Worm (Caenorhabditis elegans) whole organism, young adult: ENCODE measurements around the gene mgl-1.

Experiments
- B0336.3 ChIP-seq: fragments of 200-800 bp; sonication (Bioruptor generic); IDR thresholded peaks from 2 replicates; pipeline ENCODE4 v1.3.6; 2022; ENCODE audit warnings: missing genetic modification characterization, missing compliant biosample characterization
- D2030.7 ChIP-seq: fragments of 200-800 bp; sonication (Bioruptor generic); IDR thresholded peaks from 2 replicates; pipeline ENCODE4 v1.3.6; 2022; ENCODE audit warnings: missing genetic modification reagents, missing genetic modification characterization, missing compliant biosample characterization
- F22D6.2 ChIP-seq: sonication (generic microtip); optimal IDR thresholded peaks from 2 replicates; lab custom pipeline; 2016; ENCODE audit warnings: mild to moderate bottlenecking, missing genetic modification characterization, missing compliant biosample characterization
- F33H1.4 ChIP-seq: fragments of 200-800 bp; sonication (Bioruptor generic); IDR thresholded peaks from 2 replicates; pipeline ENCODE4 v1.3.6; 2022; ENCODE audit warnings: missing genetic modification reagents, missing genetic modification characterization, missing compliant biosample characterization
- F39B2.1 ChIP-seq: fragments of 200-800 bp; sonication (Bioruptor generic); IDR thresholded peaks from 2 replicates; pipeline ENCODE4 v1.3.6; 2022; ENCODE audit warnings: missing genetic modification reagents, missing genetic modification characterization, missing compliant biosample characterization
- K12H6.12 ChIP-seq: fragments of 200-800 bp; sonication (Bioruptor generic); optimal IDR thresholded peaks from 2 replicates; lab custom pipeline; 2018; ENCODE audit warnings: mild to moderate bottlenecking, missing genetic modification characterization, missing compliant biosample characterization
- ama-1 ChIP-seq, 3 experiments: fragments of 150-350 bp in 1 of 3; sonication (generic microtip) in 2 of 3; optimal IDR thresholded peaks; 2 replicates each; lab custom pipeline; 2014 to 2018; ENCODE audit warnings: missing biosample characterization in 2 of 3, missing genetic modification characterization in 2 of 3, missing genetic modification reagents in 2 of 3
- athp-1 ChIP-seq: sonication (generic microtip); optimal IDR thresholded peaks from 2 replicates; lab custom pipeline; 2017; ENCODE audit warnings: mild to moderate bottlenecking, missing genetic modification characterization, missing compliant biosample characterization
- attf-6 ChIP-seq: fragments of 200-800 bp; sonication (Bioruptor generic); IDR thresholded peaks from 2 replicates; pipeline ENCODE4 v1.3.6; 2022; ENCODE audit warnings: missing genetic modification reagents, missing genetic modification characterization, missing compliant biosample characterization
- bed-1 ChIP-seq: fragments of 200-800 bp; sonication (Bioruptor generic); IDR thresholded peaks from 2 replicates; pipeline ENCODE4 v1.3.6; 2022; ENCODE audit warnings: missing genetic modification reagents, missing genetic modification characterization, missing compliant biosample characterization
- cebp-2 ChIP-seq: fragments of 200-800 bp; sonication (Bioruptor generic); IDR thresholded peaks from 2 replicates; pipeline ENCODE4 v1.3.6; 2022; ENCODE audit warnings: missing genetic modification characterization, missing compliant biosample characterization
- egrh-3 ChIP-seq: fragments of 200-800 bp; sonication (Bioruptor generic); IDR thresholded peaks from 2 replicates; pipeline ENCODE4 v1.3.6; 2022; ENCODE audit warnings: missing genetic modification reagents, missing genetic modification characterization, missing compliant biosample characterization
- him-1 ChIP-seq: sonication (generic microtip); optimal IDR thresholded peaks from 2 replicates; lab custom pipeline; 2016; ENCODE audit warnings: missing genotype, missing genetic modification reagents, missing genetic modification characterization, missing compliant biosample characterization
- hmg-1.2 ChIP-seq: fragments of 200-800 bp; sonication (Bioruptor generic); IDR thresholded peaks from 2 replicates; pipeline ENCODE4 v1.3.6; 2022; ENCODE audit warnings: missing genetic modification reagents, missing genetic modification characterization, missing compliant biosample characterization
- hsf-1 ChIP-seq: fragments of 200-800 bp; sonication (Bioruptor generic); IDR thresholded peaks from 2 replicates; pipeline ENCODE4 v1.3.6; 2022; ENCODE audit warnings: missing genetic modification reagents, missing genetic modification characterization, missing compliant biosample characterization
- lag-1 ChIP-seq: fragments of 200-800 bp; sonication (Bioruptor generic); IDR thresholded peaks from 2 replicates; pipeline ENCODE4 v1.3.6; 2022; ENCODE audit warnings: missing genetic modification reagents, missing genetic modification characterization, missing compliant biosample characterization
- let-607 ChIP-seq, 2 experiments: fragments of 200-800 bp in 1 of 2; sonication (Bioruptor generic) in 1 of 2; sonication (generic microtip) in 1 of 2; optimal IDR thresholded peaks; 2 replicates each; lab custom pipeline; 2016 to 2018; ENCODE audit warnings: mild to moderate bottlenecking in 2 of 2, missing compliant biosample characterization in 2 of 2, missing genetic modification characterization in 2 of 2, moderate library complexity in 2 of 2, missing genotype in 1 of 2
- lin-40 ChIP-seq: sonication (generic microtip); optimal IDR thresholded peaks from 2 replicates; lab custom pipeline; 2016; ENCODE audit warnings: missing genetic modification characterization, mild to moderate bottlenecking, missing compliant biosample characterization, missing genotype, missing genetic modification reagents
- lin-54 ChIP-seq: fragments of 200-800 bp; sonication (Bioruptor generic); optimal IDR thresholded peaks from 2 replicates; lab custom pipeline; 2018; ENCODE audit warnings: mild to moderate bottlenecking, missing genetic modification characterization, missing compliant biosample characterization
- mes-4 ChIP-seq: sonication (generic microtip); optimal IDR thresholded peaks from 2 replicates; lab custom pipeline; 2016; ENCODE audit warnings: missing genotype, missing genetic modification characterization, missing compliant biosample characterization
- mxl-1 ChIP-seq: sonication (generic microtip); optimal IDR thresholded peaks from 2 replicates; lab custom pipeline; 2016; ENCODE audit warnings: missing genetic modification characterization, missing compliant biosample characterization
- nhr-120 ChIP-seq: fragments of 200-800 bp; sonication (Bioruptor generic); IDR thresholded peaks from 2 replicates; pipeline ENCODE4 v1.3.6; 2022; ENCODE audit warnings: missing genetic modification characterization, missing compliant biosample characterization
- nhr-179 ChIP-seq: sonication (generic microtip); optimal IDR thresholded peaks from 2 replicates; lab custom pipeline; 2016; ENCODE audit warnings: mild to moderate bottlenecking, missing genetic modification characterization, missing compliant biosample characterization
- nhr-27 ChIP-seq: fragments of 200-800 bp; sonication (Bioruptor generic); optimal IDR thresholded peaks from 2 replicates; lab custom pipeline; 2018; ENCODE audit warnings: mild to moderate bottlenecking, missing genetic modification characterization, moderate library complexity, missing compliant biosample characterization
- nhr-80 ChIP-seq: sonication (generic microtip); optimal IDR thresholded peaks from 2 replicates; lab custom pipeline; 2016; ENCODE audit warnings: missing genetic modification characterization, missing compliant biosample characterization
- pbrm-1 ChIP-seq: fragments of 200-800 bp; sonication (Bioruptor generic); IDR thresholded peaks from 2 replicates; pipeline ENCODE4 v1.3.6; 2022; ENCODE audit warnings: missing genetic modification reagents, missing genetic modification characterization, missing compliant biosample characterization
- pha-4 ChIP-seq: fragments of 150-350 bp; sonication (generic microtip); optimal IDR thresholded peaks from 2 replicates; lab custom pipeline; 2014; ENCODE audit warnings: missing biosample characterization, missing genetic modification reagents, missing genetic modification characterization
- snpc-3.4 ChIP-seq: sonication (generic microtip); optimal IDR thresholded peaks from 2 replicates; lab custom pipeline; 2017; ENCODE audit warnings: missing genetic modification characterization, mild to moderate bottlenecking, missing compliant biosample characterization, antibody characterized with exemption, moderate library complexity, missing genotype, missing genetic modification reagents
- snpc-4 ChIP-seq, 5 experiments: fragments of 150-350 bp in 1 of 5; sonication (generic microtip) in 4 of 5; optimal IDR thresholded peaks; 2 replicates each; lab custom pipeline; 2014 to 2018; ENCODE audit warnings: missing genetic modification characterization in 5 of 5, missing biosample characterization in 3 of 5, antibody characterized with exemption in 2 of 5, mild to moderate bottlenecking in 2 of 5, missing compliant biosample characterization in 2 of 5, missing genotype in 2 of 5, moderate library complexity in 2 of 5, missing genetic modification reagents in 1 of 5
- ztf-26 ChIP-seq: sonication (generic microtip); optimal IDR thresholded peaks from 2 replicates; lab custom pipeline; 2017; ENCODE audit warnings: missing genetic modification characterization, missing compliant biosample characterization

Gene mgl-1

ce11 chrX:9997344-9997743 lies 21.2 kb upstream of the mgl-1 start:
- TF ChIP-seq nhr-80 (tag; lab: Kevin White, UChicago), result peak; percentile 61
- TF ChIP-seq cebp-2, result no peak

DNA sequence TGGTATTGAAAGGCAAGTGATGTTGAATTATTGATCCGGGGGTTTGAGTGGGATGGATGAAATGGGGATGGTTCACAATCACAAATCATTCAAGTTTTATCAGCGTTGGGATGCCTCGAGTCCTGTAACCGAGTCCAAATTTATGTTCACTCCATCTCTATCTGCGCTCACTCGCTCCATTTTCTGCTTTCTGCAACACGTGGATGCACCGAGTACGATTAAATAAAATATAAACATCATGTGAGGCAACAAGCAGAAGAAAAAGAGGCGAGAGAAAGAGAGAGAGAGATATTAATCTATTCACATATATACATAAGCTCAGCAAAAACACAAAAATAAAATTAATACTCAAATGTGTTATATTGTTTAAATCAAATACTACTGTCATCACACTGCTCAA lies 17.0 kb upstream of the mgl-1 start:
- no peak for TF ChIP-seq lin-40
- TF ChIP-seq pbrm-1 (GFP tag; lab: Robert Waterston, UW), result no peak
- TF ChIP-seq nhr-27 (tag; lab: Kevin White, UChicago), result no peak
- TF ChIP-seq cebp-2, result no peak
- no peak for TF ChIP-seq mes-4 (tag; lab: Kevin White, UChicago)

DNA sequence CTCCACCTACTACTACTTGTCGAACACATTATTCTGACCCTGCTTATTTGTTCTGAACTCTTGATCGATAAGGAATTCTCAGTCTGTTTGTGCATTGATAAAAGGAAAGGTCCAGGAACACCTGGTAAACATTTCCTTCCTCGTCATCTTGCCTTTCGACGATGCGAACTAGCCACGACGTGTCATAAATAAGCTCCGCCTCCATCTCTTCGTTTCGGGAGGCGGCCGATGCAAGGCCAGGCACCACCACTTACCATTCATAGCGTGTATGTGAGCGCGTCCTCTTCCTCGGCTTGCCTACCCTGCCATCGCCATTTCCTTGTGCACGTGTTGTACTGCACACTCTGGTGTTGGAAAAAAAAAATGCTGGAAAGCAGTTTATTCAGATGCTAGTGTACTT lies 12.8 kb upstream of the mgl-1 start:
- TF ChIP-seq snpc-4 (GFP tag; optimal IDR thresholded peaks at IDR 0.05; lab: Kevin White, UChicago) (no peak), snpc-4 (tag; optimal IDR thresholded peaks at IDR 0.05; lab: Kevin White, UChicago) (peak in 2 of 4 experiments; percentile 63 to 71), hsf-1 (GFP tag; lab: Robert Waterston, UW) (no peak), mxl-1 (tag; lab: Kevin White, UChicago) (no peak)

DNA sequence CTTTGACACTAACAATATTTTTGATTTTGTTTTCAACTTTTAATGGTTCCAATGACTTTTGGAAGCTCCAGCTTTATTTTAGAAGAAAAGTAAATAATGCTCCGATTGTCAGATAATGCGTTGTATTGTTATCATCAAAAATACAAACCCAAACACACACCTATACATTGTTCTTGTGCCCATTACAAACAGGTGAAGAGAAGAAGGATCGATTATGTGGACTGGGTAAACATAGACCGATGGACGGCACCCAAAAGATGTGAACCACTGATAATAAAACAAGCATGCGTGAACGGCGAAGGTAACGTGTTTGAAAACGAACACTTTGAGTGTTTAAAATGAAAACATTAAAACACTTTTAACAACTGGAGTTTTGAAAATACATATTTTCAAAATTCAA lies 11.1 kb upstream of the mgl-1 start:
- no peak for TF ChIP-seq attf-6
- no peak for TF ChIP-seq him-1 (tag; lab: Kevin White, UChicago)
- TF ChIP-seq B0336.3 (GFP tag; lab: Robert Waterston, UW), result no peak
- no peak for TF ChIP-seq let-607 (tag; optimal IDR thresholded peaks at IDR 0.05; lab: Kevin White, UChicago)
- no peak for TF ChIP-seq D2030.7 (GFP tag; lab: Robert Waterston, UW)
- no peak for TF ChIP-seq ztf-26
- TF ChIP-seq lin-54 (GFP tag; lab: Kevin White, UChicago), result no peak
- no peak for TF ChIP-seq bed-1 (GFP tag; lab: Robert Waterston, UW)
- no peak for TF ChIP-seq lag-1 (GFP tag; lab: Robert Waterston, UW)
- no peak for TF ChIP-seq snpc-3.4
- TF ChIP-seq mes-4 (tag; lab: Kevin White, UChicago), result no peak
- TF ChIP-seq nhr-80 (tag; lab: Kevin White, UChicago), result no peak
- TF ChIP-seq egrh-3 (GFP tag; lab: Robert Waterston, UW), result no peak

ce11 chrX:9984889-9985404 lies 8.8 kb upstream of the mgl-1 start, which contains the start of gene F19C6.5:
Gene F19C6.5 (minus strand): TSS chrX:9984939.
- TF ChIP-seq nhr-80 (tag; lab: Kevin White, UChicago) (peak; percentile 37), F39B2.1 (GFP tag; lab: Robert Waterston, UW) (no peak)
- TF ChIP-seq, all 124 proteins: peak for 1

DNA sequence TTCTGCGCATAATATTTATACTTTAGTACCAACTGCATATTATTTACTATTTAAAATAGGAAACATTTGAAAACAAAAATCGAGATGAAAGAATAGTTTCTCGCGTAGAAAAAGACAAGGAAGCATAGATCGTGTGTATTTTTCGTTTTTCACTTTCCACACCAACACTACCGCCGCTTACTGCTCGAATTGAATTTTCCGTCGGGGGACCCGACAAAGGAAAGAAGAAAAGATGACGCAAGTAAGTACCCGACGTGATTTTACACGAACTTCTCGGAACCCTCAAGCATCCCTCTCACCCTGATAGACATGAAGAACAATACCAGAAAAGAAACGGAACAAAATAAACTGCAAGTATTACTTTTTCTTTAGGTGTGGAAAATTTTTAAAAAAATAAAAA lies 5.2 kb upstream of the mgl-1 start:
- no peak for TF ChIP-seq lag-1 (GFP tag; lab: Robert Waterston, UW)
- TF ChIP-seq ama-1 (optimal IDR thresholded peaks at IDR 0.05; lab: Kevin White, UChicago), result no peak
- TF ChIP-seq ama-1 (GFP tag; optimal IDR thresholded peaks at IDR 0.05; lab: Kevin White, UChicago), result no peak
- TF ChIP-seq nhr-179 (tag; lab: Kevin White, UChicago), result no peak
- TF ChIP-seq nhr-120, result no peak
- no peak for TF ChIP-seq F22D6.2 (tag; lab: Kevin White, UChicago)
- TF ChIP-seq K12H6.12 (tag; lab: Kevin White, UChicago), result no peak
- no peak for TF ChIP-seq pha-4 (tag; lab: Kevin White, UChicago)
- TF ChIP-seq athp-1, result no peak
- no peak for TF ChIP-seq F33H1.4
- TF ChIP-seq hmg-1.2, result no peak
